Worm (Caenorhabditis elegans) whole organism, young adult: ENCODE data around the gene Y58A7A.4.
A peak's percentile ranks its signal among the peaks of the same experiment; 100 is the strongest.

Experiments used
- B0019.2 ChIP-seq: fragments of 200-800 bp; sonication (Bioruptor generic); conservative IDR thresholded peaks from 2 replicates; pipeline ENCODE4 v1.3.6; 2022; ENCODE audit warnings: missing genetic modification reagents, missing genetic modification characterization, missing compliant biosample characterization
- D2030.7 ChIP-seq: fragments of 200-800 bp; sonication (Bioruptor generic); IDR thresholded peaks from 2 replicates; pipeline ENCODE4 v1.3.6; 2022; ENCODE audit warnings: missing genetic modification reagents, missing genetic modification characterization, missing compliant biosample characterization
- F23B12.7 ChIP-seq: sonication (generic microtip); optimal IDR thresholded peaks from 2 replicates; lab custom pipeline; 2017; ENCODE audit warnings: missing genetic modification characterization, mild to moderate bottlenecking, missing compliant biosample characterization, antibody characterized with exemption, moderate library complexity; ENCODE audit not compliant: insufficient read depth
- F33H1.4 ChIP-seq: fragments of 200-800 bp; sonication (Bioruptor generic); IDR thresholded peaks from 2 replicates; pipeline ENCODE4 v1.3.6; 2022; ENCODE audit warnings: missing genetic modification reagents, missing genetic modification characterization, missing compliant biosample characterization
- F37B4.10 ChIP-seq: fragments of 200-800 bp; sonication (Bioruptor generic); IDR thresholded peaks from 2 replicates; pipeline ENCODE4 v1.3.6; 2022; ENCODE audit warnings: missing genetic modification characterization, missing compliant biosample characterization
- Y53G8AR.9 ChIP-seq: fragments of 200-800 bp; sonication (Bioruptor generic); conservative IDR thresholded peaks from 2 replicates; pipeline ENCODE4 v1.3.6; 2022; ENCODE audit warnings: missing genetic modification reagents, missing genetic modification characterization, missing compliant biosample characterization
- Y56A3A.18 ChIP-seq: fragments of 200-800 bp; sonication (Bioruptor generic); IDR thresholded peaks from 2 replicates; pipeline ENCODE4 v1.3.6; 2022; ENCODE audit warnings: missing genetic modification reagents, missing genetic modification characterization, missing compliant biosample characterization
- Y79H2A.3 ChIP-seq: fragments of 200-800 bp; sonication (Bioruptor generic); conservative IDR thresholded peaks from 2 replicates; pipeline ENCODE4 v1.3.6; 2022; ENCODE audit warnings: missing genetic modification reagents, missing genetic modification characterization, missing compliant biosample characterization
- ZK185.1 ChIP-seq: sonication (generic microtip); optimal IDR thresholded peaks from 2 replicates; lab custom pipeline; 2016; ENCODE audit warnings: mild to moderate bottlenecking, missing genetic modification characterization, missing compliant biosample characterization; ENCODE audit not compliant: poor library complexity, severe bottlenecking
- ama-1 ChIP-seq, 3 experiments: fragments of 150-350 bp in 1 of 3; sonication (generic microtip) in 2 of 3; optimal IDR thresholded peaks; 2 replicates each; lab custom pipeline; 2014 to 2018; ENCODE audit warnings: missing biosample characterization in 2 of 3, missing genetic modification characterization in 2 of 3, missing genetic modification reagents in 2 of 3
- aptf-3 ChIP-seq: fragments of 200-800 bp; sonication (Bioruptor generic); IDR thresholded peaks from 2 replicates; pipeline ENCODE4 v1.3.6; 2022; ENCODE audit warnings: missing genetic modification characterization, missing compliant biosample characterization
- athp-1 ChIP-seq: sonication (generic microtip); optimal IDR thresholded peaks from 2 replicates; lab custom pipeline; 2017; ENCODE audit warnings: mild to moderate bottlenecking, missing genetic modification characterization, missing compliant biosample characterization
- attf-5 ChIP-seq: fragments of 200-800 bp; sonication (Bioruptor generic); optimal IDR thresholded peaks from 2 replicates; lab custom pipeline; 2018; ENCODE audit warnings: mild to moderate bottlenecking, missing genetic modification characterization, missing compliant biosample characterization
- attf-6 ChIP-seq: fragments of 200-800 bp; sonication (Bioruptor generic); IDR thresholded peaks from 2 replicates; pipeline ENCODE4 v1.3.6; 2022; ENCODE audit warnings: missing genetic modification reagents, missing genetic modification characterization, missing compliant biosample characterization
- bed-2 ChIP-seq: fragments of 200-800 bp; sonication (Bioruptor generic); IDR thresholded peaks from 2 replicates; pipeline ENCODE4 v1.3.6; 2022; ENCODE audit warnings: missing genetic modification reagents, missing genetic modification characterization, missing compliant biosample characterization
- cebp-2 ChIP-seq: fragments of 200-800 bp; sonication (Bioruptor generic); IDR thresholded peaks from 2 replicates; pipeline ENCODE4 v1.3.6; 2022; ENCODE audit warnings: missing genetic modification characterization, missing compliant biosample characterization
- ceh-27 ChIP-seq: fragments of 200-800 bp; sonication (Bioruptor generic); optimal IDR thresholded peaks from 2 replicates; lab custom pipeline; 2018; ENCODE audit warnings: mild to moderate bottlenecking, missing genetic modification characterization, moderate library complexity, missing compliant biosample characterization
- chd-7 ChIP-seq: sonication (generic microtip); optimal IDR thresholded peaks from 2 replicates; lab custom pipeline; 2016; ENCODE audit warnings: mild to moderate bottlenecking, missing genetic modification characterization, moderate library complexity, missing compliant biosample characterization
- dpff-1 ChIP-seq: sonication (generic microtip); optimal IDR thresholded peaks from 2 replicates; lab custom pipeline; 2017; ENCODE audit warnings: mild to moderate bottlenecking, missing genetic modification characterization, missing compliant biosample characterization
- egl-18 ChIP-seq: fragments of 200-800 bp; sonication (Bioruptor generic); IDR thresholded peaks from 2 replicates; pipeline ENCODE4 v1.3.6; 2022; ENCODE audit warnings: missing genetic modification reagents, missing genetic modification characterization, missing compliant biosample characterization
- egl-44 ChIP-seq: fragments of 200-800 bp; sonication (Bioruptor generic); IDR thresholded peaks from 2 replicates; pipeline ENCODE4 v1.3.6; 2022; ENCODE audit warnings: missing genetic modification reagents, missing genetic modification characterization, missing compliant biosample characterization
- ekl-4 ChIP-seq: fragments of 200-800 bp; sonication (Bioruptor generic); IDR thresholded peaks from 2 replicates; pipeline ENCODE4 v1.3.6; 2022; ENCODE audit warnings: missing genetic modification reagents, missing genetic modification characterization, missing compliant biosample characterization
- hmg-1.2 ChIP-seq: fragments of 200-800 bp; sonication (Bioruptor generic); IDR thresholded peaks from 2 replicates; pipeline ENCODE4 v1.3.6; 2022; ENCODE audit warnings: missing genetic modification reagents, missing genetic modification characterization, missing compliant biosample characterization
- let-526 ChIP-seq: fragments of 200-800 bp; sonication (Bioruptor generic); IDR thresholded peaks from 2 replicates; pipeline ENCODE4 v1.3.6; 2022; ENCODE audit warnings: missing genetic modification reagents, missing genetic modification characterization, missing compliant biosample characterization
- let-607 ChIP-seq, 2 experiments: fragments of 200-800 bp in 1 of 2; sonication (Bioruptor generic) in 1 of 2; sonication (generic microtip) in 1 of 2; optimal IDR thresholded peaks; 2 replicates each; lab custom pipeline; 2016 to 2018; ENCODE audit warnings: mild to moderate bottlenecking in 2 of 2, missing compliant biosample characterization in 2 of 2, missing genetic modification characterization in 2 of 2, moderate library complexity in 2 of 2, missing genotype in 1 of 2
- lin-26 ChIP-seq: fragments of 200-800 bp; sonication (Bioruptor generic); IDR thresholded peaks from 2 replicates; pipeline ENCODE4 v1.3.6; 2022; ENCODE audit warnings: missing genetic modification reagents, missing genetic modification characterization, missing compliant biosample characterization
- lin-35 ChIP-seq, 3 experiments: fragments of 150-350 bp in 2 of 3; sonication (generic microtip) in 1 of 3; optimal IDR thresholded peaks; 2 replicates each; lab custom pipeline; 2014 to 2018; ENCODE audit warnings: missing biosample characterization in 3 of 3, missing genetic modification characterization in 3 of 3, missing genetic modification reagents in 3 of 3
- lin-40 ChIP-seq: sonication (generic microtip); optimal IDR thresholded peaks from 2 replicates; lab custom pipeline; 2016; ENCODE audit warnings: missing genetic modification characterization, mild to moderate bottlenecking, missing compliant biosample characterization, missing genotype, missing genetic modification reagents
- lir-1 ChIP-seq: fragments of 200-800 bp; sonication (Bioruptor generic); conservative IDR thresholded peaks from 2 replicates; pipeline ENCODE4 v1.3.6; 2022; ENCODE audit warnings: missing genetic modification reagents, missing genetic modification characterization, missing compliant biosample characterization
- lsl-1 ChIP-seq: fragments of 200-800 bp; sonication (Bioruptor generic); optimal IDR thresholded peaks from 2 replicates; lab custom pipeline; 2018; ENCODE audit warnings: mild to moderate bottlenecking, missing genetic modification characterization, moderate library complexity, missing compliant biosample characterization
- lsy-27 ChIP-seq: sonication (generic microtip); optimal IDR thresholded peaks from 2 replicates; lab custom pipeline; 2017; ENCODE audit warnings: missing genetic modification characterization, mild to moderate bottlenecking, missing compliant biosample characterization, antibody characterized with exemption, missing genotype, borderline replicate concordance; ENCODE audit not compliant: insufficient read depth
- madf-10 ChIP-seq: sonication (generic microtip); optimal IDR thresholded peaks from 2 replicates; lab custom pipeline; 2016; ENCODE audit warnings: mild to moderate bottlenecking, missing genetic modification characterization, missing compliant biosample characterization
- madf-3 ChIP-seq: fragments of 200-800 bp; sonication (Bioruptor generic); IDR thresholded peaks from 2 replicates; pipeline ENCODE4 v1.3.6; 2022; ENCODE audit warnings: missing genetic modification reagents, missing genetic modification characterization, missing compliant biosample characterization
- mcd-1 ChIP-seq: fragments of 200-800 bp; sonication (Bioruptor generic); IDR thresholded peaks from 2 replicates; pipeline ENCODE4 v1.3.6; 2022; ENCODE audit warnings: missing genetic modification reagents, missing genetic modification characterization, missing compliant biosample characterization
- nfyb-1 ChIP-seq: fragments of 200-800 bp; sonication (Bioruptor generic); IDR thresholded peaks from 2 replicates; pipeline ENCODE4 v1.3.6; 2022; ENCODE audit warnings: missing genetic modification reagents, missing genetic modification characterization, missing compliant biosample characterization
- pha-4 ChIP-seq: fragments of 150-350 bp; sonication (generic microtip); optimal IDR thresholded peaks from 2 replicates; lab custom pipeline; 2014; ENCODE audit warnings: missing biosample characterization, missing genetic modification reagents, missing genetic modification characterization
- rcor-1 ChIP-seq: fragments of 200-800 bp; sonication (Bioruptor generic); IDR thresholded peaks from 2 replicates; pipeline ENCODE4 v1.3.6; 2022; ENCODE audit warnings: missing genetic modification reagents, missing genetic modification characterization, missing compliant biosample characterization
- rpc-1 ChIP-seq, 2 experiments: fragments of 150-350 bp in 1 of 2; sonication (generic microtip) in 1 of 2; optimal IDR thresholded peaks; 2 replicates each; lab custom pipeline; 2014 to 2018; ENCODE audit warnings: missing biosample characterization in 1 of 2, missing genetic modification characterization in 1 of 2, missing genetic modification reagents in 1 of 2, missing genotype in 1 of 2
- snpc-1.1 ChIP-seq: sonication (generic microtip); optimal IDR thresholded peaks from 2 replicates; lab custom pipeline; 2017; ENCODE audit warnings: missing genetic modification characterization, mild to moderate bottlenecking, missing compliant biosample characterization, antibody characterized with exemption, moderate library complexity, missing genotype, missing genetic modification reagents; ENCODE audit not compliant: insufficient read depth
- snpc-4 ChIP-seq, 5 experiments: fragments of 150-350 bp in 1 of 5; sonication (generic microtip) in 4 of 5; optimal IDR thresholded peaks; 2 replicates each; lab custom pipeline; 2014 to 2018; ENCODE audit warnings: missing genetic modification characterization in 5 of 5, missing biosample characterization in 3 of 5, antibody characterized with exemption in 2 of 5, mild to moderate bottlenecking in 2 of 5, missing compliant biosample characterization in 2 of 5, missing genotype in 2 of 5, moderate library complexity in 2 of 5, missing genetic modification reagents in 1 of 5
- unc-62 ChIP-seq: fragments of 150-350 bp; optimal IDR thresholded peaks from 2 replicates; lab custom pipeline; 2014; ENCODE audit warnings: missing biosample characterization, missing genetic modification reagents, missing genetic modification characterization
- zfh-2 ChIP-seq: fragments of 200-800 bp; sonication (Bioruptor generic); conservative IDR thresholded peaks from 2 replicates; pipeline ENCODE4 v1.3.6; 2022; ENCODE audit warnings: missing genetic modification reagents, missing genetic modification characterization, missing compliant biosample characterization
- zim-3 ChIP-seq: sonication (generic microtip); optimal IDR thresholded peaks from 2 replicates; lab custom pipeline; 2017; ENCODE audit warnings: mild to moderate bottlenecking, missing genetic modification characterization, moderate library complexity, missing compliant biosample characterization
- ztf-28 ChIP-seq: fragments of 200-800 bp; sonication (Bioruptor generic); IDR thresholded peaks from 2 replicates; pipeline ENCODE4 v1.3.6; 2022; ENCODE audit warnings: missing genetic modification reagents, missing genetic modification characterization, missing compliant biosample characterization

The Y58A7A.4 gene

DNA sequence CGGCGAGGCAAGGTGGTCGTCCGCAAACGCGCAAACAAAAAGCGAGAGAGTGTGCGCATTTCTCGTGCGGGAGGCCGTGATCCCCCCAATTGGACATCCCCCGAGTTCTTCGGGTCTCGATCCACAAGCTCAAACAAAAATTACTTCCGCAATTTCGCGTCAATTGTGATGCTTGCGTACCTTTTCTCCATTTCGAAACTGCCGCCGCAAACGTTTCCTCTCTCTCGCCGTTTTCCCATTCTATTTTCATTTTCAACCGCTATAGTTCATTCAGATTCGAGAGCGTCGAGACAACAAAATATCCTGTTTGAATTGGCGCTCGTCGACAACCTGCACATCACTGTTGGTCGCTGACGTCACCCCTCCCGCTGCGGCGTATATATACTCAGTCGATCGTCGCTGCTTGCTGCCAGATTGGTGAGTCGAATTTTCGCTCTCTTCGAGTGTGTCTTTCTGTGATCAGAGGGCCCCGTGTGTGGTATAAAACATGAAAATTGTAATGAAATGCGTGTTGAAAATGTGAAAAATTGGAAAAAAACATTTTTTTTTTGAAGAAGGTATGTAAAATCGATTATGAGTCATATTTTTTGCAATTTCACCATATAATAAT, 35.4 kb downstream of the Y58A7A.4 start, which contains the start of the genes pqn-51 and K11D12.14 (continued):
- TF ChIP-seq snpc-4 (GFP tag; optimal IDR thresholded peaks at IDR 0.05; lab: Kevin White, UChicago) (no peak), snpc-4 (tag; optimal IDR thresholded peaks at IDR 0.05; lab: Kevin White, UChicago) (peak in 3 of 4 experiments; percentile 21 to 71 (median 68)), cebp-2 (GFP tag; lab: Robert Waterston, UW) (no peak), bed-2 (peak; percentile 87), mcd-1 (GFP tag; lab: Robert Waterston, UW) (peak; percentile 96), let-607 (tag; optimal IDR thresholded peaks at IDR 0.05; lab: Kevin White, UChicago) (peak; percentile 77 to 91), rpc-1 (optimal IDR thresholded peaks at IDR 0.05; lab: Kevin White, UChicago) (no peak), rpc-1 (tag; optimal IDR thresholded peaks at IDR 0.05; lab: Kevin White, UChicago) (no peak), F33H1.4 (GFP tag; lab: Robert Waterston, UW) (peak; percentile 73), unc-62 (peak; percentile 30), aptf-3 (GFP tag; lab: Robert Waterston, UW) (no peak), attf-5 (GFP tag; lab: Kevin White, UChicago) (peak; percentile 94), egl-18 (peak; percentile 71; the same call in 1 of the 2 replicates), lin-35 (GFP tag; optimal IDR thresholded peaks at IDR 0.05; lab: Kevin White, UChicago) (peak in 2 of 3 experiments; percentile 34 to 90), hmg-1.2 (peak; percentile 81), pha-4 (peak; percentile 51), F23B12.7 (tag; lab: Kevin White, UChicago) (peak; percentile 43), lir-1 (GFP tag; lab: Robert Waterston, UW) (peak; percentile 62; the same call in 1 of the 2 replicates), attf-6 (GFP tag; lab: Robert Waterston, UW) (peak; percentile 74), ekl-4 (GFP tag; lab: Robert Waterston, UW) (peak; percentile 96), Y53G8AR.9 (peak; percentile 88), F37B4.10 (0 out of 2 replicates have a peak, but pooled peaks have one; percentile 6), lsl-1 (peak; percentile 55), nfyb-1 (GFP tag; lab: Robert Waterston, UW) (peak; percentile 98), madf-3 (GFP tag; lab: Robert Waterston, UW) (0 out of 2 replicates have a peak, but pooled peaks have one; percentile 64), ztf-28 (GFP tag; lab: Robert Waterston, UW) (0 out of 2 replicates have a peak, but pooled peaks have one; percentile 35), madf-10 (tag; lab: Kevin White, UChicago) (peak; percentile 85), zim-3 (tag; lab: Kevin White, UChicago) (no peak), athp-1 (tag; lab: Kevin White, UChicago) (peak; percentile 71), ceh-27 (peak; percentile 71), egl-44 (GFP tag; lab: Robert Waterston, UW) (peak; percentile 76; the same call in 1 of the 2 replicates), lin-26 (GFP tag; lab: Robert Waterston, UW) (peak; percentile 81), dpff-1 (no peak), ZK185.1 (tag; lab: Kevin White, UChicago) (peak; percentile 81), rcor-1 (peak; percentile 93), B0019.2 (GFP tag; lab: Robert Waterston, UW) (peak; percentile 44), ama-1 (optimal IDR thresholded peaks at IDR 0.05; lab: Kevin White, UChicago) (peak; percentile 93), ama-1 (GFP tag; optimal IDR thresholded peaks at IDR 0.05; lab: Kevin White, UChicago) (no peak), lin-40 (tag; lab: Kevin White, UChicago) (peak; percentile 95), zfh-2 (GFP tag; lab: Robert Waterston, UW) (peak; percentile 93), lsy-27 (tag; lab: Kevin White, UChicago) (no peak), Y79H2A.3 (GFP tag; lab: Robert Waterston, UW) (0 out of 2 replicates have a peak, but pooled peaks have one; percentile 60), D2030.7 (GFP tag; lab: Robert Waterston, UW) (peak; percentile 90), snpc-1.1 (tag; lab: Kevin White, UChicago) (no peak), chd-7 (tag; lab: Kevin White, UChicago) (no peak), let-526 (GFP tag; lab: Robert Waterston, UW) (no peak), Y56A3A.18 (GFP tag; lab: Robert Waterston, UW) (peak; percentile 89; the same call in 1 of the 2 replicates)
